Fruit fly (Drosophila melanogaster): ENCODE measurements around the gene mip130.

Gene mip130

dm6 chrX:1963591-1964216 lies 55.7 kb downstream of the mip130 start (continued):
- TF ChIP-seq Oli (tag; optimal IDR thresholded peaks at IDR 0.05) (peak; percentile 95), aop (GFP tag; IDR thresholded peaks at IDR 0.05) (peak; percentile 93), CG8924 (tag; optimal IDR thresholded peaks at IDR 0.05) (peak; percentile 93), CG4730 (GFP tag; IDR thresholded peaks at IDR 0.05) (peak; percentile 94), pan (optimal IDR thresholded peaks at IDR 0.05) (no peak), pan (GFP tag; optimal IDR thresholded peaks at IDR 0.05 in 1 of 2, IDR thresholded peaks at IDR 0.05 in 1 of 2) (peak in 1 of 2 experiments; percentile 97), Poxn (GFP tag; IDR thresholded peaks at IDR 0.05) (peak; percentile 50; the same call in 1 of the 2 replicates), Meics (GFP tag; optimal IDR thresholded peaks at IDR 0.05) (peak; percentile 93), sc (optimal IDR thresholded peaks at IDR 0.05) (no peak), sc (GFP tag; optimal IDR thresholded peaks at IDR 0.05) (peak; percentile 83), TFAM (GFP tag; optimal IDR thresholded peaks at IDR 0.05) (peak; percentile 79), Ssrp (tag; optimal IDR thresholded peaks at IDR 0.05) (peak; percentile 93), CG12236 (GFP tag; optimal IDR thresholded peaks at IDR 0.05) (peak; percentile 85), CG17802 (tag; optimal IDR thresholded peaks at IDR 0.05) (peak; percentile 83), CG1647 (GFP tag; optimal IDR thresholded peaks at IDR 0.05) (peak; percentile 92), otp (GFP tag; IDR thresholded peaks at IDR 0.05) (peak; percentile 95), Deaf1 (tag; optimal IDR thresholded peaks at IDR 0.05) (peak; percentile 96), ap (GFP tag; IDR thresholded peaks at IDR 0.05) (peak; percentile 96), Blimp-1 (GFP tag; optimal IDR thresholded peaks at IDR 0.05) (peak; percentile 96), D19A (tag; optimal IDR thresholded peaks at IDR 0.05) (peak; percentile 79), CG4404 (GFP tag; IDR thresholded peaks at IDR 0.05) (peak; percentile 81), pita (GFP tag; optimal IDR thresholded peaks at IDR 0.05) (no peak), ttk (GFP tag; IDR thresholded peaks at IDR 0.05) (peak; percentile 96), CrebB (tag; optimal IDR thresholded peaks at IDR 0.05) (peak; percentile 91), slp2 (GFP tag; optimal IDR thresholded peaks at IDR 0.05) (peak; percentile 94), HmgZ (tag; optimal IDR thresholded peaks at IDR 0.05) (peak; percentile 95), B-H1 (GFP tag; IDR thresholded peaks at IDR 0.05) (peak; percentile 94), CG7745 (tag; optimal IDR thresholded peaks at IDR 0.05) (no peak), ara (GFP tag; IDR thresholded peaks at IDR 0.05) (peak; percentile 94), CG13624 (GFP tag; optimal IDR thresholded peaks at IDR 0.05) (peak; percentile 91), tio (GFP tag; optimal IDR thresholded peaks at IDR 0.05) (peak; percentile 87), tap (tag; optimal IDR thresholded peaks at IDR 0.05) (peak; percentile 91), CG8944 (GFP tag; optimal IDR thresholded peaks at IDR 0.05) (peak; percentile 93), toy (GFP tag; IDR thresholded peaks at IDR 0.05) (peak; percentile 86), pho (GFP tag; optimal IDR thresholded peaks at IDR 0.05) (peak; percentile 88), BEAF-32 (GFP tag; optimal IDR thresholded peaks at IDR 0.05) (no peak), BtbVII (GFP tag; optimal IDR thresholded peaks at IDR 0.05) (peak; percentile 91), CG7963 (GFP tag; IDR thresholded peaks at IDR 0.05; ENCODE audit: partially characterized antibody) (no peak), kni (GFP tag; optimal IDR thresholded peaks at IDR 0.05) (peak; percentile 79), CG4820 (GFP tag; optimal IDR thresholded peaks at IDR 0.05) (peak; percentile 91), E2f2 (GFP tag; IDR thresholded peaks at IDR 0.05) (peak; percentile 75), CG8290 (GFP tag; optimal IDR thresholded peaks at IDR 0.05) (peak; percentile 47), CG8290 (tag; optimal IDR thresholded peaks at IDR 0.05) (peak; percentile 41 to 99), danr (GFP tag; IDR thresholded peaks at IDR 0.05) (peak; percentile 92), gcm (GFP tag; optimal IDR thresholded peaks at IDR 0.05) (peak; percentile 80), dati (GFP tag; IDR thresholded peaks at IDR 0.05) (peak; percentile 90), tna (GFP tag; IDR thresholded peaks at IDR 0.05; ENCODE audit: partially characterized antibody) (no peak), E2f1 (GFP tag; IDR thresholded peaks at IDR 0.05) (peak; percentile 95), zfh1 (GFP tag; IDR thresholded peaks at IDR 0.05) (peak; percentile 96), corto (GFP tag; optimal IDR thresholded peaks at IDR 0.05) (no peak), Mrtf (GFP tag; IDR thresholded peaks at IDR 0.05) (peak; percentile 97)
